Fruit fly (Drosophila melanogaster) whole organism, embryonic: Measurements from ENCODE around the gene CG8136.

Source experiments
- Aef1 ChIP-seq: fragments of 200-800 bp; sonication (Bioruptor generic); IDR thresholded peaks from 3 replicates; pipeline ENCODE4 v1.3.6; 2022; ENCODE audit warnings: missing biosample characterization, missing genetic modification characterization
- CG10274 ChIP-seq: fragments of 200-800 bp; sonication (Bioruptor generic); optimal IDR thresholded peaks from 3 replicates; lab custom pipeline; 2017; ENCODE audit warnings: missing biosample characterization, mild to moderate bottlenecking, missing genetic modification characterization
- CG10431 ChIP-seq: fragments of 200-800 bp; sonication (Bioruptor generic); optimal IDR thresholded peaks from 3 replicates; lab custom pipeline; 2018; ENCODE audit warnings: missing biosample characterization, mild to moderate bottlenecking, missing genetic modification characterization
- CG11247 ChIP-seq: fragments of 200-800 bp; sonication (Bioruptor generic); IDR thresholded peaks from 2 replicates; pipeline ENCODE4 v1.3.6; 2022; ENCODE audit warnings: missing biosample characterization, missing genetic modification characterization
- CG12659 ChIP-seq: fragments of 200-800 bp; sonication (Bioruptor generic); optimal IDR thresholded peaks from 3 replicates; lab custom pipeline; 2017; ENCODE audit warnings: mild to moderate bottlenecking, missing biosample characterization, missing genetic modification reagents, missing genetic modification characterization
- CG12942 ChIP-seq: fragments of 200-800 bp; sonication (Bioruptor generic); optimal IDR thresholded peaks from 3 replicates; lab custom pipeline; 2016; ENCODE audit warnings: missing biosample characterization, missing genetic modification characterization
- CG13624 ChIP-seq: fragments of 200-800 bp; sonication (Bioruptor generic); optimal IDR thresholded peaks from 2 replicates; lab custom pipeline; 2016; ENCODE audit warnings: missing biosample characterization, missing genetic modification characterization
- CG1647 ChIP-seq: fragments of 200-800 bp; sonication (Bioruptor generic); optimal IDR thresholded peaks from 3 replicates; lab custom pipeline; 2016; ENCODE audit warnings: missing biosample characterization, missing genetic modification characterization
- CG17328 ChIP-seq: fragments of 200-800 bp; sonication (Bioruptor generic); IDR thresholded peaks from 2 replicates; pipeline ENCODE4 v1.3.6; 2022; ENCODE audit warnings: missing biosample characterization, missing genetic modification characterization
- CG17829 ChIP-seq: fragments of 200-800 bp; optimal IDR thresholded peaks from 2 replicates; lab custom pipeline; 2019; ENCODE audit warnings: missing biosample characterization, mild to moderate bottlenecking, missing genetic modification characterization, moderate library complexity
- CG33557 ChIP-seq: fragments of 200-800 bp; sonication (Bioruptor generic); optimal IDR thresholded peaks from 2 replicates; lab custom pipeline; 2019; ENCODE audit warnings: missing biosample characterization, mild to moderate bottlenecking, missing genetic modification characterization, moderate library complexity
- CG3726 ChIP-seq: fragments of 200-800 bp; sonication (Bioruptor generic); IDR thresholded peaks from 3 replicates; pipeline ENCODE4, ENCODE4 v1.3.6; 2022; ENCODE audit warnings: missing biosample characterization, missing genetic modification characterization
- CG3838 ChIP-seq: fragments of 200-800 bp; sonication (Bioruptor generic); optimal IDR thresholded peaks from 3 replicates; lab custom pipeline; 2016; ENCODE audit warnings: missing biosample characterization, missing genetic modification characterization
- CG4360 ChIP-seq: fragments of 200-800 bp; sonication (Bioruptor generic); IDR thresholded peaks from 2 replicates; pipeline ENCODE4 v1.3.6; 2022; ENCODE audit warnings: missing biosample characterization, missing genetic modification characterization
- CG4617 ChIP-seq: fragments of 200-800 bp; sonication (Bioruptor generic); optimal IDR thresholded peaks from 3 replicates; lab custom pipeline; 2016; ENCODE audit warnings: missing biosample characterization, missing genetic modification characterization, borderline replicate concordance
- CG6654 ChIP-seq: fragments of 200-800 bp; sonication (Bioruptor generic); optimal IDR thresholded peaks from 2 replicates; lab custom pipeline; 2017; ENCODE audit warnings: missing biosample characterization, mild to moderate bottlenecking, missing genetic modification characterization
- CG6689 ChIP-seq: fragments of 200-800 bp; sonication (Bioruptor generic); IDR thresholded peaks from 2 replicates; pipeline ENCODE4 v1.3.6; 2022; ENCODE audit warnings: missing biosample characterization, missing genetic modification characterization
- CG6813 ChIP-seq: fragments of 200-800 bp; sonication (Bioruptor generic); optimal IDR thresholded peaks from 2 replicates; lab custom pipeline; 2017; ENCODE audit warnings: missing biosample characterization, missing genetic modification characterization, mild to moderate bottlenecking, moderate library complexity, missing genetic modification reagents
- CG7357 ChIP-seq: fragments of 200-800 bp; sonication (Bioruptor generic); IDR thresholded peaks from 3 replicates; pipeline ENCODE4 v1.3.6; 2022; ENCODE audit warnings: missing biosample characterization, missing genetic modification characterization
- CG7372 ChIP-seq: fragments of 200-800 bp; sonication (Bioruptor generic); IDR thresholded peaks from 2 replicates; pipeline ENCODE4 v1.3.6; 2022; ENCODE audit warnings: missing biosample characterization, missing genetic modification characterization
- CG8388 ChIP-seq: fragments of 200-800 bp; sonication (Bioruptor generic); optimal IDR thresholded peaks from 2 replicates; lab custom pipeline; 2019; ENCODE audit warnings: missing biosample characterization, mild to moderate bottlenecking, missing genetic modification characterization, moderate library complexity
- CG9797 ChIP-seq: fragments of 200-800 bp; sonication (Bioruptor generic); optimal IDR thresholded peaks from 3 replicates; lab custom pipeline; 2018; ENCODE audit warnings: missing biosample characterization, mild to moderate bottlenecking, missing genetic modification characterization
- CG9876 ChIP-seq: fragments of 200-800 bp; sonication (Bioruptor generic); optimal IDR thresholded peaks from 2 replicates; lab custom pipeline; 2016; ENCODE audit warnings: missing biosample characterization, missing genetic modification characterization
- Dad ChIP-seq: fragments of 200-800 bp; sonication (Bioruptor generic); optimal IDR thresholded peaks from 3 replicates; lab custom pipeline; 2016; ENCODE audit warnings: missing biosample characterization, missing genetic modification characterization
- Dbx ChIP-seq: fragments of 200-800 bp; sonication (Bioruptor generic); IDR thresholded peaks from 3 replicates; pipeline ENCODE4 v1.3.6; 2022; ENCODE audit warnings: missing biosample characterization, missing genetic modification characterization
- Deaf1 ChIP-seq: fragments of 200-800 bp; optimal IDR thresholded peaks from 3 replicates; lab custom pipeline; 2019; ENCODE audit warnings: missing biosample characterization, mild to moderate bottlenecking, missing genetic modification characterization, moderate library complexity
- Dfd ChIP-seq, 2 experiments: fragments of >200 bp; optimal IDR thresholded peaks; 2 replicates each; lab custom pipeline; 2017; ENCODE audit warnings: missing biosample characterization in 2 of 2, missing genetic modification characterization in 2 of 2
- Dp ChIP-seq: fragments of 200-800 bp; sonication (Bioruptor generic); optimal IDR thresholded peaks from 2 replicates; lab custom pipeline; 2018; ENCODE audit warnings: missing biosample characterization, mild to moderate bottlenecking, missing genetic modification characterization, moderate library complexity
- Eip74EF ChIP-seq, 2 experiments: fragments of 200-800 bp in 1 of 2; fragments of >200 bp in 1 of 2; sonication (Bioruptor generic) in 1 of 2; optimal IDR thresholded peaks; 2 replicates each; lab custom pipeline; 2017 to 2019; ENCODE audit warnings: missing biosample characterization in 2 of 2, missing genetic modification characterization in 2 of 2, mild to moderate bottlenecking in 1 of 2, moderate library complexity in 1 of 2
- Elba2 ChIP-seq: fragments of 200-800 bp; sonication (Bioruptor generic); optimal IDR thresholded peaks from 3 replicates; lab custom pipeline; 2016; ENCODE audit warnings: missing biosample characterization, missing genetic modification characterization
- HLH4C ChIP-seq: fragments of 200-800 bp; sonication (Bioruptor generic); IDR thresholded peaks from 3 replicates; pipeline ENCODE4 v1.3.6; 2022; ENCODE audit warnings: missing biosample characterization, missing genetic modification characterization; ENCODE audit not compliant: partially characterized antibody
- HmgD ChIP-seq: fragments of 200-800 bp; sonication (Bioruptor generic); optimal IDR thresholded peaks from 3 replicates; lab custom pipeline; 2016; ENCODE audit warnings: missing biosample characterization, missing genetic modification characterization
- Jarid2 ChIP-seq: fragments of 200-800 bp; sonication (Bioruptor generic); optimal IDR thresholded peaks from 3 replicates; lab custom pipeline; 2017; ENCODE audit warnings: mild to moderate bottlenecking, missing biosample characterization, missing genetic modification reagents, missing genetic modification characterization
- NC2α ChIP-seq: fragments of 200-800 bp; sonication (Bioruptor generic); optimal IDR thresholded peaks from 2 replicates; lab custom pipeline; 2016; ENCODE audit warnings: missing biosample characterization, missing genetic modification characterization
- Scr ChIP-seq: fragments of 200-800 bp; sonication (Bioruptor generic); IDR thresholded peaks from 2 replicates; pipeline ENCODE4 v1.3.6; 2022; ENCODE audit warnings: missing biosample characterization, missing genetic modification characterization; ENCODE audit not compliant: partially characterized antibody
- Xrp1 ChIP-seq: fragments of 200-800 bp; sonication (Bioruptor generic); IDR thresholded peaks from 2 replicates; pipeline ENCODE4 v1.3.6; 2022; ENCODE audit warnings: missing biosample characterization, missing genetic modification characterization
- ac ChIP-seq: fragments of 200-800 bp; sonication (Bioruptor generic); optimal IDR thresholded peaks from 3 replicates; lab custom pipeline; 2017; ENCODE audit warnings: missing biosample characterization, mild to moderate bottlenecking, missing genetic modification characterization
- ara ChIP-seq: fragments of 200-800 bp; sonication (Bioruptor generic); IDR thresholded peaks from 2 replicates; pipeline ENCODE4 v1.3.6; 2022; ENCODE audit warnings: missing biosample characterization, missing genetic modification characterization
- az2 ChIP-seq: fragments of 200-800 bp; sonication (Bioruptor generic); optimal IDR thresholded peaks from 3 replicates; lab custom pipeline; 2016; ENCODE audit warnings: missing biosample characterization, missing genetic modification characterization
- bbx ChIP-seq: fragments of 200-800 bp; sonication (Bioruptor generic); IDR thresholded peaks from 2 replicates; pipeline ENCODE4 v1.3.6; 2022; ENCODE audit warnings: missing biosample characterization, missing genetic modification characterization; ENCODE audit not compliant: partially characterized antibody
- disco-r ChIP-seq: fragments of 200-800 bp; sonication (Bioruptor generic); optimal IDR thresholded peaks from 2 replicates; lab custom pipeline; 2016; ENCODE audit warnings: missing biosample characterization, missing genetic modification characterization
- insv ChIP-seq, 2 experiments: fragments of 200-800 bp; sonication (Bioruptor generic); optimal IDR thresholded peaks; 3 replicates each; lab custom pipeline; 2016 to 2018; ENCODE audit warnings: missing biosample characterization in 2 of 2, missing genetic modification characterization in 2 of 2
- jing ChIP-seq: fragments of 200-800 bp; sonication (Bioruptor generic); optimal IDR thresholded peaks from 2 replicates; lab custom pipeline; 2018; ENCODE audit warnings: missing biosample characterization, mild to moderate bottlenecking, missing genetic modification characterization
- knrl ChIP-seq: fragments of 200-800 bp; sonication (Bioruptor generic); IDR thresholded peaks from 3 replicates; pipeline ENCODE4 v1.3.6; 2022; ENCODE audit warnings: missing biosample characterization, missing genetic modification characterization; ENCODE audit not compliant: partially characterized antibody
- sna ChIP-seq: fragments of 200-800 bp; sonication (Bioruptor generic); IDR thresholded peaks from 2 replicates; pipeline ENCODE4 v1.3.6; 2022; ENCODE audit warnings: missing biosample characterization, missing genetic modification characterization; ENCODE audit not compliant: partially characterized antibody
- sob ChIP-seq: fragments of 200-800 bp; sonication (Bioruptor generic); IDR thresholded peaks from 2 replicates; pipeline ENCODE4 v1.3.6; 2022; ENCODE audit warnings: missing biosample characterization, missing genetic modification characterization
- tio ChIP-seq: fragments of 200-800 bp; sonication (Bioruptor generic); optimal IDR thresholded peaks from 2 replicates; lab custom pipeline; 2017; ENCODE audit warnings: missing biosample characterization, missing genetic modification characterization, inconsistent platforms
- unpg ChIP-seq: fragments of 200-800 bp; sonication (Bioruptor generic); optimal IDR thresholded peaks from 3 replicates; lab custom pipeline; 2018; ENCODE audit warnings: missing biosample characterization, mild to moderate bottlenecking, missing genetic modification characterization, moderate library complexity
- wor ChIP-seq: fragments of 200-800 bp; sonication (Bioruptor generic); IDR thresholded peaks from 2 replicates; pipeline ENCODE4 v1.3.6; 2022; ENCODE audit warnings: missing biosample characterization, missing genetic modification characterization
- zfh1 ChIP-seq: fragments of 200-800 bp; sonication (Bioruptor generic); IDR thresholded peaks from 3 replicates; pipeline ENCODE4 v1.3.6; 2022; ENCODE audit warnings: missing biosample characterization, missing genetic modification characterization

CG8136 gene

dm6 chr3R:8676560-8677000 is 44.6 kb upstream of the CG8136 start, which contains the start of the genes Unc50, CG11755 and CG8043 (continued):
- TF ChIP-seq CG33557 (GFP tag; lab: Kevin White, UChicago) (peak; percentile 79), CG1647 (GFP tag; lab: Kevin White, UChicago) (peak; percentile 67), CG17328 (GFP tag; lab: Robert Waterston, UW) (0 out of 2 replicates have a peak, but pooled peaks have one; percentile 7), az2 (GFP tag; lab: Kevin White, UChicago) (peak; percentile 79), CG12659 (GFP tag; lab: Kevin White, UChicago) (peak; percentile 86), insv (GFP tag; optimal IDR thresholded peaks at IDR 0.05; lab: Kevin White, UChicago) (peak in 1 of 2 experiments; percentile 59), ara (GFP tag; lab: Robert Waterston, UW) (0 out of 2 replicates have a peak, but pooled peaks have one; percentile 33), wor (GFP tag; lab: Robert Waterston, UW) (peak; percentile 54), HLH4C (GFP tag; lab: Robert Waterston, UW) (peak; percentile 94), CG10274 (GFP tag; lab: Kevin White, UChicago) (no peak), CG9797 (GFP tag; lab: Kevin White, UChicago) (peak; percentile 84), sna (GFP tag; lab: Robert Waterston, UW) (peak; percentile 99), Dad (GFP tag; lab: Kevin White, UChicago) (peak; percentile 41), CG11247 (GFP tag; lab: Robert Waterston, UW) (peak; percentile 57; the same call in 1 of the 2 replicates), CG3726 (GFP tag; lab: Robert Waterston, UW) (no peak; the same call in 2 of the 3 replicates), Jarid2 (no peak), CG12942 (GFP tag; lab: Kevin White, UChicago) (peak; percentile 73), CG7372 (GFP tag; lab: Robert Waterston, UW) (peak; percentile 59), Elba2 (no peak), knrl (GFP tag; lab: Robert Waterston, UW) (peak; percentile 99), Aef1 (GFP tag; lab: Robert Waterston, UW) (peak; percentile 80), CG17829 (peak; percentile 83), bbx (GFP tag; lab: Robert Waterston, UW) (peak; percentile 92), Eip74EF (GFP tag; optimal IDR thresholded peaks at IDR 0.05; lab: Kevin White, UChicago) (no peak), Xrp1 (peak; percentile 82), CG7357 (peak; percentile 45; the same call in 1 of the 3 replicates), Dbx (GFP tag; lab: Robert Waterston, UW) (peak; percentile 90), CG9876 (GFP tag; lab: Kevin White, UChicago) (peak; percentile 50), ac (GFP tag; lab: Kevin White, UChicago) (peak; percentile 14), zfh1 (peak; percentile 68), Dfd (GFP tag; optimal IDR thresholded peaks at IDR 0.05; lab: Kevin White, UChicago) (no peak), CG13624 (GFP tag; lab: Kevin White, UChicago) (peak; percentile 71), CG8388 (peak; percentile 86), Deaf1 (peak; percentile 51), jing (GFP tag; lab: Kevin White, UChicago) (no peak), tio (no peak), CG4617 (peak; percentile 68), Scr (GFP tag; lab: Robert Waterston, UW) (peak; percentile 99), sob (GFP tag; lab: Robert Waterston, UW) (peak; percentile 81), CG10431 (GFP tag; lab: Kevin White, UChicago) (peak; percentile 30), CG6654 (GFP tag; lab: Kevin White, UChicago) (peak; percentile 10), CG4360 (GFP tag; lab: Robert Waterston, UW) (no peak), Dp (peak; percentile 30), CG3838 (peak; percentile 44), unpg (GFP tag; lab: Kevin White, UChicago) (peak; percentile 74), CG6813 (GFP tag; lab: Kevin White, UChicago) (no peak), HmgD (GFP tag; lab: Kevin White, UChicago) (peak; percentile 10), NC2α (GFP tag; lab: Kevin White, UChicago) (no peak), CG6689 (peak; percentile 74), disco-r (GFP tag; lab: Kevin White, UChicago) (peak; percentile 53)
